1 fruit fly cellular context compared by ENCODE assay signal in the genomic region with DNA sequence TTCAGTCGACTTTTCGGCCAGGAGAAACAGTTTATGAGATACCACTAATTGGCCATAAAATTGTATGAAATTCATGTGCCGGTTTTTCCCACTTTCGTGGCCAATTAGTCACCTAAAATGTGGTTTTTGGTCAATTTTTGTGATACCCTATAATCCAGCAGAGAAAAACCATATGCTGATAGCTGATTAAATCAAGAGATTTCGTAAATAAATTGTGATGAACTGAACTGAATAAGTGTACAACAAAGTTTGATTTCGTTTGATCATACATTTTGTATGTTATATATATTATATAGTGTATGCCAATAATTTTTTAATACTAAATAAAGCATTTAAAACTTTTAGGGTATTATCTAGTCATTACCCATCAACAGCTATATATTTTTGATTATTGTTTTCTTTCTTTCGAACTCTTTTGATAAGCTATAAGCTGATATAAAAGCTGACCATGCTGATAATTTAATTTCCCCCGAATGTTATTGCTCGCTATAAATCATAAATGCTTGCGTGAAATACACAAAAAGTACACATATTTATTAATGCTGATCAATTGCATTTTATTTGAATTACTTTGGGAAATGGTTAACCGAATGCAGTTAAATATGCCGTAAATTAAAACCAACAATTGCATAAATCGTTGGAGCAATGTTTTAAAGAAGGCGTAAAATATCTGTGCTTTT.
TF ChIP-seq lines count a peak whose summit lies in the region.

No protein-coding gene starts in this region.

TF ChIP-seq in whole organism, embryonic, 481 proteins besides CTCF, POLR2A, EP300 and RAD21 (continued from another document):
- TF ChIP-seq ewg (GFP tag; optimal IDR thresholded peaks at IDR 0.05; lab: Kevin White, UChicago), result no peak
- no peak for TF ChIP-seq psq (GFP tag; optimal IDR thresholded peaks at IDR 0.05; lab: Kevin White, UChicago)
- no peak for TF ChIP-seq pan (optimal IDR thresholded peaks at IDR 0.05; lab: Kevin White, UChicago)
- no peak for TF ChIP-seq pan (GFP tag; optimal IDR thresholded peaks at IDR 0.05 in 1 of 2, IDR thresholded peaks at IDR 0.05 in 1 of 2)
- no peak for TF ChIP-seq CG1529 (GFP tag; optimal IDR thresholded peaks at IDR 0.05; lab: Kevin White, UChicago)
- no peak for TF ChIP-seq fd96Cb (tag; optimal IDR thresholded peaks at IDR 0.05; lab: Kevin White, UChicago)
- no peak for TF ChIP-seq CG2889 (GFP tag; IDR thresholded peaks at IDR 0.05; lab: Robert Waterston, UW)
- TF ChIP-seq CG6654 (GFP tag; optimal IDR thresholded peaks at IDR 0.05; lab: Kevin White, UChicago), result no peak
- no peak for TF ChIP-seq HmgZ (tag; optimal IDR thresholded peaks at IDR 0.05; lab: Kevin White, UChicago)
- TF ChIP-seq CG10209 (GFP tag; optimal IDR thresholded peaks at IDR 0.05; lab: Kevin White, UChicago), result no peak
- peak; percentile 32 for TF ChIP-seq grau (tag; optimal IDR thresholded peaks at IDR 0.05; lab: Kevin White, UChicago)
- no peak for TF ChIP-seq zf30C (GFP tag; optimal IDR thresholded peaks at IDR 0.05; lab: Kevin White, UChicago)
- no peak for TF ChIP-seq H2.0 (GFP tag; IDR thresholded peaks at IDR 0.05; lab: Robert Waterston, UW)
